Fruit fly (Drosophila melanogaster) whole organism: ENCODE measurements around the gene kek5.

Source experiments
- CG8478 ChIP-seq: fragments of >200 bp; optimal IDR thresholded peaks from 2 replicates; lab custom pipeline; 2018; ENCODE audit warnings: inconsistent platforms
- pan ChIP-seq: fragments of >200 bp; optimal IDR thresholded peaks from 2 replicates; lab custom pipeline; 2017
- psq ChIP-seq: fragments of >200 bp; optimal IDR thresholded peaks from 2 replicates; lab custom pipeline; 2017
- usp ChIP-seq: fragments of >200 bp; optimal IDR thresholded peaks from 2 replicates; lab custom pipeline; 2017; ENCODE audit warnings: missing biosample characterization, missing genetic modification characterization, mixed read lengths

DNA sequence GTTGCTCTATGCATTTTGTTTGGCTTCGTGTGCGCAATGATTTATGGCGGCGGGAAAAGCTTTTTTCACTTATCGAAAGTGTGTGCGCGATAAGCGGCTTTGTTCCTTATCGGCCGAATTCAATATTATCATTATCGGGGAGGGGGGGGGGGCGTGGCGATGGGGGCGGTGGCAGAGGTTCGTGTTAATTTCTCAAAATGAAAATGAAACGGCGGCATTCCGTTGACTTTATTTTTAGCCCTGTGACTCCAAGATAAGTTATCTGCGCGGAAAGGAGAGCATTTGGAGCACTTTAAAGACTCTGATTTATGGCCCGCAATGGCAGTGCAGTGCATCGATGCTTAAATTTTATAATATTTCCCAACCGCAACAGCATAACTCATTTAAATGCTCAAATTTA is 68.9 kb downstream of the kek5 start:
- TF ChIP-seq psq (lab: Kevin White, UChicago) (no peak), CG8478 (no peak), pan (no peak), usp (GFP tag; lab: Kevin White, UChicago) (no peak)
